Worm (Caenorhabditis elegans) whole organism, young adult: ENCODE measurements around the gene act-5.

Experiments used
- F57A8.1 ChIP-seq: fragments of 200-800 bp; sonication (Bioruptor generic); optimal IDR thresholded peaks from 2 replicates; lab custom pipeline; 2018; ENCODE audit warnings: mild to moderate bottlenecking, missing genetic modification characterization, moderate library complexity, missing compliant biosample characterization
- ama-1 ChIP-seq, 3 experiments: fragments of 150-350 bp in 1 of 3; sonication (generic microtip) in 2 of 3; optimal IDR thresholded peaks; 2 replicates each; lab custom pipeline; 2014 to 2018; ENCODE audit warnings: missing biosample characterization in 2 of 3, missing genetic modification characterization in 2 of 3, missing genetic modification reagents in 2 of 3
- cebp-1 ChIP-seq, 2 experiments: fragments of 200-800 bp in 1 of 2; sonication (Bioruptor generic) in 1 of 2; sonication (generic microtip) in 1 of 2; IDR thresholded peaks in 1 of 2; optimal IDR thresholded peaks in 1 of 2; 2 replicates each; pipeline versions ENCODE4 v1.3.6 to Lab custom; 2017 to 2022; ENCODE audit warnings: missing compliant biosample characterization in 2 of 2, missing genetic modification characterization in 2 of 2, mild to moderate bottlenecking in 1 of 2, missing genetic modification reagents in 1 of 2, moderate library complexity in 1 of 2
- hlh-12 ChIP-seq: sonication (generic microtip); optimal IDR thresholded peaks from 2 replicates; lab custom pipeline; 2016; ENCODE audit warnings: missing genetic modification characterization, missing compliant biosample characterization
- lir-1 ChIP-seq: fragments of 200-800 bp; sonication (Bioruptor generic); conservative IDR thresholded peaks from 2 replicates; pipeline ENCODE4 v1.3.6; 2022; ENCODE audit warnings: missing genetic modification reagents, missing genetic modification characterization, missing compliant biosample characterization

DNA sequence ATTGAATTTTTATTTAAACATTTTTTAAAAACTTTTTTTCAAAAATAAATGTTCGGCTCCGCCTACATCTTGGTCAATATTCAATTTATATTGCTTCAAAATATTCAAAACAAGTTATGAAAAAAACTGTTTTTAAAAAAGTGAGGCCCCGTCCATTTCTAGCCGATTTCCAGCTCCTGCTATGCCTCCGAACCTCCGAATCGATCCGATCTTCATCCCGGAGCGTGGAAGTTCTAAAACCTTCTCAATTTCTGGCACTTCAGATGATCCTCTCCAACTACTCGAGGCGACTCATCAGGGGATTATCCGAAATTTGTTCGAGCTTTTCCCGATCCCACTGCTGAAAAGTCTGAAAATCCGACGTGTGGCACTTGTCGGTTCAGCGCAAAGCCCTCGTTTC, 8.3 kb upstream of the act-5 start:
- TF ChIP-seq lir-1 (GFP tag; lab: Robert Waterston, UW) (no peak), F57A8.1 (GFP tag; lab: Kevin White, UChicago) (no peak), ama-1 (optimal IDR thresholded peaks at IDR 0.05; lab: Kevin White, UChicago) (no peak), ama-1 (GFP tag; optimal IDR thresholded peaks at IDR 0.05; lab: Kevin White, UChicago) (no peak), hlh-12 (no peak), cebp-1 (GFP tag; IDR thresholded peaks at IDR 0.05; lab: Robert Waterston, UW) (no peak), cebp-1 (tag; optimal IDR thresholded peaks at IDR 0.05; lab: Kevin White, UChicago) (no peak)
